Fruit fly (Drosophila melanogaster): ENCODE results near the gene Mct1.
A peak's percentile ranks its signal among the peaks of the same experiment; 100 is the strongest.

Gene Mct1

dm6 chrX:2155868-2156267 lies 33.1 kb upstream of the Mct1 start:
- TF ChIP-seq h (GFP tag; optimal IDR thresholded peaks at IDR 0.05) (peak; percentile 7), rgr (GFP tag; optimal IDR thresholded peaks at IDR 0.05) (peak; percentile 4), fru (GFP tag; optimal IDR thresholded peaks at IDR 0.05) (peak; percentile 30), woc (GFP tag; optimal IDR thresholded peaks at IDR 0.05) (no peak), sv (GFP tag; optimal IDR thresholded peaks at IDR 0.05) (no peak), Mio (GFP tag; optimal IDR thresholded peaks at IDR 0.05) (no peak), N (GFP tag; optimal IDR thresholded peaks at IDR 0.05) (peak; percentile 24), Dif (GFP tag; optimal IDR thresholded peaks at IDR 0.05; ENCODE audit: partially characterized antibody) (peak; percentile 12), Rel (GFP tag; optimal IDR thresholded peaks at IDR 0.05) (no peak), Rel (tag; optimal IDR thresholded peaks at IDR 0.05) (no peak), psq (GFP tag; optimal IDR thresholded peaks at IDR 0.05) (peak; percentile 5), br (GFP tag; optimal IDR thresholded peaks at IDR 0.05) (no peak), foxo (GFP tag; optimal IDR thresholded peaks at IDR 0.05) (peak in 1 of 2 experiments; percentile 21), Dfd (GFP tag; optimal IDR thresholded peaks at IDR 0.05) (no peak)

dm6 chrX:2157929-2158610 lies 30.9 kb upstream of the Mct1 start:
- TF ChIP-seq Sp1 (GFP tag; optimal IDR thresholded peaks at IDR 0.05) (peak; percentile 2), sv (GFP tag; optimal IDR thresholded peaks at IDR 0.05) (no peak), N (GFP tag; optimal IDR thresholded peaks at IDR 0.05) (peak; percentile 83), pan (optimal IDR thresholded peaks at IDR 0.05) (no peak), Abd-B (GFP tag; optimal IDR thresholded peaks at IDR 0.05) (peak; percentile 74), CG9705 (GFP tag; optimal IDR thresholded peaks at IDR 0.05) (no peak), Hr78 (GFP tag; optimal IDR thresholded peaks at IDR 0.05) (peak; percentile 46)

dm6 chrX:2158668-2159163 lies 30.3 kb upstream of the Mct1 start, which contains the start of gene wapl:
Gene wapl, minus strand, starts transcription at chrX:2158983.
- TF ChIP-seq fru (GFP tag; optimal IDR thresholded peaks at IDR 0.05) (peak; percentile 25), foxo (GFP tag; optimal IDR thresholded peaks at IDR 0.05) (peak in 1 of 2 experiments; percentile 39), usp (GFP tag; optimal IDR thresholded peaks at IDR 0.05) (no peak), h (GFP tag; optimal IDR thresholded peaks at IDR 0.05) (peak; percentile 27), OdsH (GFP tag; optimal IDR thresholded peaks at IDR 0.05) (no peak), Hr83 (GFP tag; optimal IDR thresholded peaks at IDR 0.05; ENCODE audit: poor library complexity, severe bottlenecking) (peak; percentile 82), pan (optimal IDR thresholded peaks at IDR 0.05) (no peak), rgr (GFP tag; optimal IDR thresholded peaks at IDR 0.05) (peak; percentile 37), Rel (GFP tag; optimal IDR thresholded peaks at IDR 0.05) (no peak), Rel (tag; optimal IDR thresholded peaks at IDR 0.05) (peak; percentile 6), Jra (GFP tag; optimal IDR thresholded peaks at IDR 0.05) (peak; percentile 75), psq (GFP tag; optimal IDR thresholded peaks at IDR 0.05) (peak; percentile 7), br (GFP tag; optimal IDR thresholded peaks at IDR 0.05) (no peak)

dm6 chrX:2161020-2161419 lies 28.0 kb upstream of the Mct1 start:
- TF ChIP-seq tai (GFP tag; optimal IDR thresholded peaks at IDR 0.05) = no peak
- TF ChIP-seq Hnf4 (GFP tag; optimal IDR thresholded peaks at IDR 0.05) = no peak
- TF ChIP-seq Hr83 (GFP tag; optimal IDR thresholded peaks at IDR 0.05; ENCODE audit: poor library complexity, severe bottlenecking) = no peak
- no peak for TF ChIP-seq h (GFP tag; optimal IDR thresholded peaks at IDR 0.05)
- no peak for TF ChIP-seq woc (GFP tag; optimal IDR thresholded peaks at IDR 0.05)
- TF ChIP-seq dmrt93B (GFP tag; optimal IDR thresholded peaks at IDR 0.05) = no peak
- TF ChIP-seq usp (GFP tag; optimal IDR thresholded peaks at IDR 0.05) = no peak
- no peak for TF ChIP-seq foxo (GFP tag; optimal IDR thresholded peaks at IDR 0.05)
- TF ChIP-seq brk (GFP tag; optimal IDR thresholded peaks at IDR 0.05) = no peak
- TF ChIP-seq br (GFP tag; optimal IDR thresholded peaks at IDR 0.05) = no peak

dm6 chrX:2162130-2162907 lies 26.7 kb upstream of the Mct1 start, which contains the start of the genes Cyp4d1 and CG3630:
Gene Cyp4d1, minus strand, starts transcription at chrX:2162180.
Gene CG3630, plus strand, starts transcription at chrX:2162196.
- TF ChIP-seq Dfd (GFP tag; optimal IDR thresholded peaks at IDR 0.05) (no peak), Rel (GFP tag; optimal IDR thresholded peaks at IDR 0.05) (no peak), Rel (tag; optimal IDR thresholded peaks at IDR 0.05) (peak; percentile 92)

Data from whole organism, wandering third instar larva.